Fruit fly (Drosophila melanogaster) whole organism, embryonic: Measurements from ENCODE around the gene CG6937.

Experiments
- Abd-B ChIP-seq: fragments of 200-800 bp; sonication (Bioruptor generic); optimal IDR thresholded peaks from 2 replicates; lab custom pipeline; 2018; ENCODE audit warnings: missing biosample characterization, mild to moderate bottlenecking, missing genetic modification characterization, moderate library complexity
- Atf-2 ChIP-seq: fragments of 200-800 bp; sonication (Bioruptor generic); optimal IDR thresholded peaks from 2 replicates; lab custom pipeline; 2016; ENCODE audit warnings: missing biosample characterization, missing genetic modification characterization
- Awh ChIP-seq: fragments of 200-800 bp; sonication (Bioruptor generic); IDR thresholded peaks from 2 replicates; pipeline ENCODE4, ENCODE4 v1.3.6; 2022; ENCODE audit warnings: missing biosample characterization, missing genetic modification characterization
- CG10209 ChIP-seq: fragments of 200-800 bp; sonication (Bioruptor generic); optimal IDR thresholded peaks from 3 replicates; lab custom pipeline; 2017; ENCODE audit warnings: missing biosample characterization, mild to moderate bottlenecking, missing genetic modification characterization, missing genetic modification reagents
- CG10654 ChIP-seq: fragments of 200-800 bp; sonication (Bioruptor generic); optimal IDR thresholded peaks from 2 replicates; lab custom pipeline; 2016; ENCODE audit warnings: missing biosample characterization, missing genetic modification characterization
- CG11695 ChIP-seq: fragments of 200-800 bp; sonication (Bioruptor generic); IDR thresholded peaks from 3 replicates; pipeline ENCODE4 v1.3.6; 2022; ENCODE audit warnings: missing biosample characterization, missing genetic modification characterization
- CG12391 ChIP-seq: fragments of 200-800 bp; sonication (Bioruptor generic); optimal IDR thresholded peaks from 3 replicates; lab custom pipeline; 2018; ENCODE audit warnings: missing biosample characterization, mild to moderate bottlenecking, missing genetic modification characterization, moderate library complexity
- CG14014 ChIP-seq: fragments of 200-800 bp; sonication (Bioruptor generic); IDR thresholded peaks from 2 replicates; pipeline ENCODE4 v1.3.6; 2022; ENCODE audit warnings: missing biosample characterization, missing genetic modification characterization
- CG14667 ChIP-seq: fragments of 200-800 bp; sonication (Bioruptor generic); IDR thresholded peaks from 2 replicates; pipeline ENCODE4 v1.3.6; 2022; ENCODE audit warnings: missing biosample characterization, missing genetic modification characterization
- CG14860 ChIP-seq: fragments of 200-800 bp; sonication (Bioruptor generic); IDR thresholded peaks from 3 replicates; pipeline ENCODE4 v1.3.6; 2022; ENCODE audit warnings: missing biosample characterization, missing genetic modification characterization; ENCODE audit not compliant: partially characterized antibody
- CG1603 ChIP-seq: fragments of 200-800 bp; sonication (Bioruptor generic); optimal IDR thresholded peaks from 2 replicates; lab custom pipeline; 2019; ENCODE audit warnings: missing biosample characterization, mild to moderate bottlenecking, missing genetic modification characterization, moderate library complexity
- CG17359 ChIP-seq: fragments of 200-800 bp; sonication (Bioruptor generic); optimal IDR thresholded peaks from 3 replicates; lab custom pipeline; 2018; ENCODE audit warnings: missing biosample characterization, mild to moderate bottlenecking, missing genetic modification characterization, moderate library complexity
- CG1832 ChIP-seq: fragments of 200-800 bp; sonication (Bioruptor generic); optimal IDR thresholded peaks from 2 replicates; lab custom pipeline; 2017; ENCODE audit warnings: missing biosample characterization, mild to moderate bottlenecking, missing genetic modification characterization, inconsistent platforms
- CG2712 ChIP-seq: fragments of 200-800 bp; optimal IDR thresholded peaks from 3 replicates; lab custom pipeline; 2019; ENCODE audit warnings: missing biosample characterization, mild to moderate bottlenecking, missing genetic modification characterization, moderate library complexity
- CG4617 ChIP-seq: fragments of 200-800 bp; sonication (Bioruptor generic); optimal IDR thresholded peaks from 3 replicates; lab custom pipeline; 2016; ENCODE audit warnings: missing biosample characterization, missing genetic modification characterization, borderline replicate concordance
- CG5180 ChIP-seq: fragments of 200-800 bp; sonication (Bioruptor generic); optimal IDR thresholded peaks from 3 replicates; lab custom pipeline; 2017; ENCODE audit warnings: missing biosample characterization, missing genetic modification characterization, mild to moderate bottlenecking, moderate library complexity, missing genetic modification reagents
- CG6683 ChIP-seq: fragments of 200-800 bp; sonication (Bioruptor generic); optimal IDR thresholded peaks from 2 replicates; lab custom pipeline; 2017; ENCODE audit warnings: missing biosample characterization, mild to moderate bottlenecking, missing genetic modification characterization, missing genetic modification reagents
- CG6689 ChIP-seq: fragments of 200-800 bp; sonication (Bioruptor generic); IDR thresholded peaks from 2 replicates; pipeline ENCODE4 v1.3.6; 2022; ENCODE audit warnings: missing biosample characterization, missing genetic modification characterization
- CG6791 ChIP-seq: fragments of 200-800 bp; sonication (Bioruptor generic); IDR thresholded peaks from 3 replicates; pipeline ENCODE4 v1.3.6; 2022; ENCODE audit warnings: missing biosample characterization, missing genetic modification characterization; ENCODE audit not compliant: partially characterized antibody
- CG7357 ChIP-seq: fragments of 200-800 bp; sonication (Bioruptor generic); IDR thresholded peaks from 3 replicates; pipeline ENCODE4 v1.3.6; 2022; ENCODE audit warnings: missing biosample characterization, missing genetic modification characterization
- CG8478 ChIP-seq: fragments of >200 bp; optimal IDR thresholded peaks from 2 replicates; lab custom pipeline; 2018
- CG9727 ChIP-seq: fragments of 200-800 bp; sonication (Bioruptor generic); optimal IDR thresholded peaks from 3 replicates; lab custom pipeline; 2017; ENCODE audit warnings: missing biosample characterization, mild to moderate bottlenecking, missing genetic modification characterization
- CG9797 ChIP-seq: fragments of 200-800 bp; sonication (Bioruptor generic); optimal IDR thresholded peaks from 3 replicates; lab custom pipeline; 2018; ENCODE audit warnings: missing biosample characterization, mild to moderate bottlenecking, missing genetic modification characterization
- Deaf1 ChIP-seq: fragments of 200-800 bp; optimal IDR thresholded peaks from 3 replicates; lab custom pipeline; 2019; ENCODE audit warnings: missing biosample characterization, mild to moderate bottlenecking, missing genetic modification characterization, moderate library complexity
- Fer3 ChIP-seq: fragments of 200-800 bp; sonication (Bioruptor generic); optimal IDR thresholded peaks from 2 replicates; lab custom pipeline; 2018; ENCODE audit warnings: missing biosample characterization, mild to moderate bottlenecking, missing genetic modification characterization, moderate library complexity
- Hr51 ChIP-seq, 2 experiments: fragments of 200-800 bp; sonication (Bioruptor generic); optimal IDR thresholded peaks; 2 replicates in 1 of 2; 3 replicates in 1 of 2; lab custom pipeline; 2016 to 2018; ENCODE audit warnings: missing biosample characterization in 2 of 2, missing genetic modification characterization in 2 of 2, mild to moderate bottlenecking in 1 of 2, moderate library complexity in 1 of 2
- Jarid2 ChIP-seq: fragments of 200-800 bp; sonication (Bioruptor generic); optimal IDR thresholded peaks from 3 replicates; lab custom pipeline; 2017; ENCODE audit warnings: mild to moderate bottlenecking, missing biosample characterization, missing genetic modification reagents, missing genetic modification characterization
- Lhr ChIP-seq: fragments of 200-800 bp; sonication (Bioruptor generic); optimal IDR thresholded peaks from 3 replicates; lab custom pipeline; 2017; ENCODE audit warnings: mild to moderate bottlenecking, missing biosample characterization, missing genetic modification reagents, missing genetic modification characterization
- Med ChIP-seq: fragments of 200-800 bp; sonication (Bioruptor generic); peaks from one replicate; lab custom pipeline; 2016; ENCODE audit warnings: missing biosample characterization, missing genetic modification characterization, mild to moderate bottlenecking, inconsistent platforms, moderate library complexity
- Oaz ChIP-seq: fragments of 200-800 bp; sonication (Bioruptor generic); IDR thresholded peaks from 2 replicates; pipeline ENCODE4 v1.3.6; 2022; ENCODE audit warnings: missing biosample characterization, missing genetic modification characterization
- TFAM ChIP-seq: fragments of 200-800 bp; sonication (Bioruptor generic); optimal IDR thresholded peaks from 2 replicates; lab custom pipeline; 2017; ENCODE audit warnings: missing biosample characterization, missing genetic modification characterization, inconsistent platforms
- ap ChIP-seq: fragments of 200-800 bp; sonication (Bioruptor generic); IDR thresholded peaks from 2 replicates; pipeline ENCODE4 v1.3.6; 2022; ENCODE audit warnings: missing biosample characterization, missing genetic modification characterization
- ase ChIP-seq: fragments of 200-800 bp; sonication (Bioruptor generic); IDR thresholded peaks from 3 replicates; pipeline ENCODE4 v1.3.6; 2022; ENCODE audit warnings: missing biosample characterization, missing genetic modification characterization
- ato ChIP-seq: fragments of 200-800 bp; sonication (Bioruptor generic); IDR thresholded peaks from 2 replicates; pipeline ENCODE4 v1.3.6; 2022; ENCODE audit warnings: missing biosample characterization, missing genetic modification characterization; ENCODE audit not compliant: partially characterized antibody
- chn ChIP-seq: fragments of 200-800 bp; sonication (Bioruptor generic); optimal IDR thresholded peaks from 2 replicates; lab custom pipeline; 2016; ENCODE audit warnings: missing biosample characterization, missing genetic modification characterization
- dan ChIP-seq: fragments of 200-800 bp; sonication (Bioruptor generic); IDR thresholded peaks from 2 replicates; pipeline ENCODE4 v1.3.6; 2022; ENCODE audit warnings: missing biosample characterization, missing genetic modification characterization
- dmrt11E ChIP-seq: fragments of 200-800 bp; sonication (Bioruptor generic); optimal IDR thresholded peaks from 3 replicates; lab custom pipeline; 2018; ENCODE audit warnings: missing biosample characterization, mild to moderate bottlenecking, missing genetic modification characterization, moderate library complexity
- esg ChIP-seq: fragments of 200-800 bp; sonication (Bioruptor generic); conservative IDR thresholded peaks from 2 replicates; pipeline ENCODE4 v1.3.6; 2022; ENCODE audit warnings: missing biosample characterization, missing genetic modification characterization
- grau ChIP-seq: fragments of 200-800 bp; optimal IDR thresholded peaks from 3 replicates; lab custom pipeline; 2019; ENCODE audit warnings: missing biosample characterization, mild to moderate bottlenecking, missing genetic modification characterization, moderate library complexity
- hth ChIP-seq: fragments of >200 bp; optimal IDR thresholded peaks from 2 replicates; lab custom pipeline; 2017; ENCODE audit warnings: inconsistent platforms
- jumu ChIP-seq: fragments of 200-800 bp; sonication (Bioruptor generic); optimal IDR thresholded peaks from 3 replicates; lab custom pipeline; 2016; ENCODE audit warnings: missing biosample characterization, missing genetic modification characterization
- odd ChIP-seq: fragments of 200-800 bp; sonication (Bioruptor generic); optimal IDR thresholded peaks from 2 replicates; lab custom pipeline; 2017; ENCODE audit warnings: missing biosample characterization, mild to moderate bottlenecking, missing genetic modification characterization
- repo ChIP-seq: fragments of 200-800 bp; sonication (Bioruptor generic); optimal IDR thresholded peaks from 2 replicates; lab custom pipeline; 2016; ENCODE audit warnings: missing biosample characterization, missing genetic modification characterization
- row ChIP-seq: fragments of 200-800 bp; sonication (Bioruptor generic); IDR thresholded peaks from 3 replicates; pipeline ENCODE4 v1.3.6; 2022; ENCODE audit warnings: missing biosample characterization, missing genetic modification characterization
- salm ChIP-seq: fragments of 200-800 bp; sonication (Bioruptor generic); optimal IDR thresholded peaks from 2 replicates; lab custom pipeline; 2018; ENCODE audit warnings: missing biosample characterization, mild to moderate bottlenecking, missing genetic modification characterization
- sens ChIP-seq: fragments of 200-800 bp; sonication (Bioruptor generic); peaks from one replicate; lab custom pipeline; 2016; ENCODE audit warnings: missing biosample characterization, missing genetic modification characterization
- sisA ChIP-seq: fragments of 200-800 bp; sonication (Bioruptor generic); IDR thresholded peaks from 2 replicates; pipeline ENCODE4 v1.3.6; 2022; ENCODE audit warnings: missing biosample characterization, missing genetic modification characterization
- sr ChIP-seq: fragments of 200-800 bp; sonication (Bioruptor generic); IDR thresholded peaks from 3 replicates; pipeline ENCODE4 v1.3.6; 2022; ENCODE audit warnings: missing biosample characterization, missing genetic modification characterization
- tna ChIP-seq: fragments of 200-800 bp; sonication (Bioruptor generic); IDR thresholded peaks from 2 replicates; pipeline ENCODE4 v1.3.6; 2022; ENCODE audit warnings: missing biosample characterization, missing genetic modification characterization; ENCODE audit not compliant: partially characterized antibody
- vvl ChIP-seq: fragments of 200-800 bp; sonication (Bioruptor generic); IDR thresholded peaks from 2 replicates; pipeline ENCODE4 v1.3.6; 2022; ENCODE audit warnings: missing biosample characterization, missing genetic modification characterization
- zfh2 ChIP-seq: fragments of 200-800 bp; sonication (Bioruptor generic); optimal IDR thresholded peaks from 2 replicates; lab custom pipeline; 2016; ENCODE audit warnings: missing biosample characterization, missing genetic modification characterization

Gene CG6937

DNA sequence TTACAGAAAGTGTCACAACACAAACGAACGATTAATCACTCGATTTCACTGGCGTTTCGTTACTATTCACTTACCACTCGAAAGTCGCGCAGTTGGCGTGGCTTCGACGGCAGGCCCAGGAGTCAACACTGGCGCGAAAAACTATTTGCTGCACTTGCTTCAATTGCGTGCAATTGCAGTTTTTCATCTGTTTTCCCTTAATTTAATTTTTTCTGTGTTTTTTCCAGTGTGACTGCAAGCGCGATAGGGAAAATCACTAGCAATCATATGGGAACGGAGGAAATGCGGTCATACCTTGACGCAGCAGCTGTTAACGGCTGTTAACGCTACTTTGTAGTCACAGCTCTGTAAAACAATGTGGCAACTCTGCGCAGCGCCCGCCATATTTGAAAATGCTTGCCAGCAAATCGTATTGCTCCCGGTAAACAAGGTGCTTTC is 37.0 kb upstream of the CG6937 start, which contains the start of gene AdipoR (continued):
- 0 out of 2 replicates have a peak, but pooled peaks have one; percentile 41 for TF ChIP-seq ato (GFP tag; lab: Robert Waterston, UW)
- TF ChIP-seq CG9727 (GFP tag; lab: Kevin White, UChicago), result peak; percentile 29
- TF ChIP-seq odd (GFP tag; lab: Kevin White, UChicago), result no peak
- TF ChIP-seq TFAM, result no peak
- TF ChIP-seq Hr51 (GFP tag; optimal IDR thresholded peaks at IDR 0.05; lab: Kevin White, UChicago), result peak in 1 of 2 experiments; percentile 31
- no peak for TF ChIP-seq CG10654 (GFP tag; lab: Kevin White, UChicago)
- no peak for TF ChIP-seq Oaz (GFP tag; lab: Robert Waterston, UW)
- TF ChIP-seq sens (GFP tag; lab: Kevin White, UChicago), result peak; percentile 79
- TF ChIP-seq repo (GFP tag; lab: Kevin White, UChicago), result no peak
- TF ChIP-seq CG1603 (tag; lab: Kevin White, UChicago), result peak; percentile 97
- peak; percentile 40 for TF ChIP-seq CG2712 (tag; lab: Kevin White, UChicago)
- TF ChIP-seq CG10209, result no peak
- no peak for TF ChIP-seq CG11695
- peak; percentile 44 for TF ChIP-seq Deaf1 (tag; lab: Kevin White, UChicago)
- no peak for TF ChIP-seq CG7357 (GFP tag; lab: Robert Waterston, UW)
- no peak for TF ChIP-seq CG6689 (GFP tag; lab: Robert Waterston, UW)
- peak; percentile 35 for TF ChIP-seq CG12391 (tag; lab: Kevin White, UChicago)
- no peak for TF ChIP-seq hth (lab: Kevin White, UChicago)
- no peak; the same call in 1 of the 2 replicates for TF ChIP-seq tna (GFP tag; lab: Robert Waterston, UW)
- no peak for TF ChIP-seq dan (GFP tag; lab: Robert Waterston, UW)
- peak; percentile 21 for TF ChIP-seq grau (tag; lab: Kevin White, UChicago)
- no peak for TF ChIP-seq CG14860
- TF ChIP-seq ap (GFP tag; lab: Robert Waterston, UW), result no peak
- TF ChIP-seq CG6791, result no peak
- TF ChIP-seq CG17359 (tag; lab: Kevin White, UChicago), result no peak
- no peak for TF ChIP-seq Atf-2 (GFP tag; lab: Kevin White, UChicago)
- peak; percentile 50; the same call in 2 of the 3 replicates for TF ChIP-seq row (GFP tag; lab: Robert Waterston, UW)
- no peak for TF ChIP-seq ase (GFP tag; lab: Robert Waterston, UW)
- no peak for TF ChIP-seq CG1832 (GFP tag; lab: Kevin White, UChicago)
- no peak for TF ChIP-seq Awh (GFP tag; lab: Robert Waterston, UW)
- TF ChIP-seq CG6683 (GFP tag; lab: Kevin White, UChicago), result no peak
- TF ChIP-seq sr (GFP tag; lab: Robert Waterston, UW), result no peak
- TF ChIP-seq Med (GFP tag; lab: Kevin White, UChicago), result peak; percentile 91
- TF ChIP-seq Abd-B, result no peak
- no peak for TF ChIP-seq chn (GFP tag; lab: Kevin White, UChicago)
- TF ChIP-seq Lhr, result peak; percentile 48
- no peak for TF ChIP-seq CG14667
- TF ChIP-seq Fer3 (tag; lab: Kevin White, UChicago), result no peak
- TF ChIP-seq dmrt11E, result peak; percentile 8
- no peak for TF ChIP-seq sisA
- no peak for TF ChIP-seq CG5180
- TF ChIP-seq esg (GFP tag; lab: Robert Waterston, UW), result no peak
- no peak for TF ChIP-seq zfh2 (GFP tag; lab: Kevin White, UChicago)
- TF ChIP-seq CG8478 (lab: Kevin White, UChicago), result no peak
- TF ChIP-seq CG14014 (GFP tag; lab: Robert Waterston, UW), result no peak
- peak; percentile 52; the same call in 1 of the 2 replicates for TF ChIP-seq vvl (GFP tag; lab: Robert Waterston, UW)
- TF ChIP-seq CG9797 (GFP tag; lab: Kevin White, UChicago), result peak; percentile 97
- TF ChIP-seq salm (tag; lab: Kevin White, UChicago), result no peak
- peak; percentile 91 for TF ChIP-seq CG4617 (GFP tag; lab: Kevin White, UChicago)
- TF ChIP-seq jumu (GFP tag; lab: Kevin White, UChicago), result no peak
- peak; percentile 32 for TF ChIP-seq Jarid2 (GFP tag; lab: Kevin White, UChicago)
